Worm (Caenorhabditis elegans) whole organism, young adult: Measurements from ENCODE around the gene B0496.11.

Experiments used
- ama-1 ChIP-seq, 3 experiments: fragments of 150-350 bp in 1 of 3; sonication (generic microtip) in 2 of 3; optimal IDR thresholded peaks; 2 replicates each; lab custom pipeline; 2014 to 2018; ENCODE audit warnings: missing biosample characterization in 2 of 3, missing genetic modification characterization in 2 of 3, missing genetic modification reagents in 2 of 3
- bed-1 ChIP-seq: fragments of 200-800 bp; sonication (Bioruptor generic); IDR thresholded peaks from 2 replicates; pipeline ENCODE4 v1.3.6; 2022; ENCODE audit warnings: missing genetic modification reagents, missing genetic modification characterization, missing compliant biosample characterization
- madf-10 ChIP-seq: sonication (generic microtip); optimal IDR thresholded peaks from 2 replicates; lab custom pipeline; 2016; ENCODE audit warnings: mild to moderate bottlenecking, missing genetic modification characterization, missing compliant biosample characterization
- madf-8 ChIP-seq: fragments of 200-800 bp; sonication (Bioruptor generic); conservative IDR thresholded peaks from 2 replicates; pipeline ENCODE4 v1.3.6; 2022; ENCODE audit warnings: missing genetic modification reagents, missing genetic modification characterization, missing compliant biosample characterization
- nfyb-1 ChIP-seq: fragments of 200-800 bp; sonication (Bioruptor generic); IDR thresholded peaks from 2 replicates; pipeline ENCODE4 v1.3.6; 2022; ENCODE audit warnings: missing genetic modification reagents, missing genetic modification characterization, missing compliant biosample characterization

- TF ChIP-seq madf-10: no peak
- TF ChIP-seq nfyb-1 (GFP tag; lab: Robert Waterston, UW): no peak
- no peak for TF ChIP-seq bed-1 (GFP tag; lab: Robert Waterston, UW)
- no peak for TF ChIP-seq ama-1 (optimal IDR thresholded peaks at IDR 0.05; lab: Kevin White, UChicago)
- no peak for TF ChIP-seq ama-1 (GFP tag; optimal IDR thresholded peaks at IDR 0.05; lab: Kevin White, UChicago)
- TF ChIP-seq madf-8 (GFP tag; lab: Robert Waterston, UW): no peak
These were observed 20.0 kb upstream of the B0496.11 start for ce11 chrIV:7453661-7454159.
